Worm (Caenorhabditis elegans) whole organism, young adult: ENCODE results near the gene srx-5.

ENCODE experiments used
- B0336.3 ChIP-seq: fragments of 200-800 bp; sonication (Bioruptor generic); IDR thresholded peaks from 2 replicates; pipeline ENCODE4 v1.3.6; 2022; ENCODE audit warnings: missing genetic modification characterization, missing compliant biosample characterization
- F33H1.4 ChIP-seq: fragments of 200-800 bp; sonication (Bioruptor generic); IDR thresholded peaks from 2 replicates; pipeline ENCODE4 v1.3.6; 2022; ENCODE audit warnings: missing genetic modification reagents, missing genetic modification characterization, missing compliant biosample characterization
- F55B11.4 ChIP-seq: sonication (generic microtip); optimal IDR thresholded peaks from 2 replicates; lab custom pipeline; 2016; ENCODE audit warnings: missing compliant biosample characterization, missing genetic modification characterization, borderline replicate concordance; ENCODE audit not compliant: insufficient read depth
- K11D2.4 ChIP-seq: fragments of 200-800 bp; sonication (Bioruptor generic); IDR thresholded peaks from 2 replicates; pipeline ENCODE4 v1.3.6; 2022; ENCODE audit warnings: missing genetic modification reagents, missing genetic modification characterization, missing compliant biosample characterization
- ceh-100 ChIP-seq: fragments of 200-800 bp; sonication (Bioruptor generic); IDR thresholded peaks from 2 replicates; pipeline ENCODE4 v1.3.6; 2022; ENCODE audit warnings: missing genetic modification reagents, missing genetic modification characterization, missing compliant biosample characterization
- die-1 ChIP-seq: sonication (generic microtip); optimal IDR thresholded peaks from 2 replicates; lab custom pipeline; 2016; ENCODE audit warnings: missing genotype, mild to moderate bottlenecking, missing genetic modification characterization, missing compliant biosample characterization
- let-526 ChIP-seq: fragments of 200-800 bp; sonication (Bioruptor generic); IDR thresholded peaks from 2 replicates; pipeline ENCODE4 v1.3.6; 2022; ENCODE audit warnings: missing genetic modification reagents, missing genetic modification characterization, missing compliant biosample characterization
- mel-28 ChIP-seq: sonication (generic microtip); optimal IDR thresholded peaks from 2 replicates; lab custom pipeline; 2016; ENCODE audit warnings: borderline replicate concordance, mild to moderate bottlenecking, missing genetic modification characterization, missing compliant biosample characterization
- nhr-27 ChIP-seq: fragments of 200-800 bp; sonication (Bioruptor generic); optimal IDR thresholded peaks from 2 replicates; lab custom pipeline; 2018; ENCODE audit warnings: mild to moderate bottlenecking, missing genetic modification characterization, moderate library complexity, missing compliant biosample characterization
- pha-4 ChIP-seq: fragments of 150-350 bp; sonication (generic microtip); optimal IDR thresholded peaks from 2 replicates; lab custom pipeline; 2014; ENCODE audit warnings: missing biosample characterization, missing genetic modification reagents, missing genetic modification characterization
- tlf-1 ChIP-seq: fragments of 200-800 bp; sonication (Bioruptor generic); optimal IDR thresholded peaks from 2 replicates; lab custom pipeline; 2018; ENCODE audit warnings: mild to moderate bottlenecking, missing genetic modification characterization, missing compliant biosample characterization
- unc-62 ChIP-seq: fragments of 150-350 bp; optimal IDR thresholded peaks from 2 replicates; lab custom pipeline; 2014; ENCODE audit warnings: missing biosample characterization, missing genetic modification reagents, missing genetic modification characterization

DNA sequence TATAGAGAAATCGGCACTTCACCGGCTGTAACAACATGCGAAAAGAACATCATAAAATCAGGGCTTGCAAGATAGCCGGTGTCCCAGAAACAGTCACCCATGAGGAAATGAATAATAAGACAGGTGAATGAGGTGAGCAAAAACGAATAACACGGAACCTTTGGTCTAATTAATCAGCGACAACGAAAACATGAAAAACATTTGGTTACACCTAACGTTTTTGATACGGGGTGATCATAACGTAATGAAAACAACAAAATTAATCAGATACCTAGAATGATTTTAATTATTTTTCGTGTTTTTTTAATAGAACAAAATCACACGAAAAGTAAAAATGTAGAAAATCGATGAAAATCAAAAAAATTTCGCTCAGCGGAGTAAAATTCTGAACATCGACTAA, 44.1 kb upstream of the srx-5 start, which contains the start of gene srh-245:
- TF ChIP-seq nhr-27 (tag; lab: Kevin White, UChicago): no peak
- no peak for TF ChIP-seq F33H1.4 (GFP tag; lab: Robert Waterston, UW)
- TF ChIP-seq pha-4 (tag; lab: Kevin White, UChicago): no peak
- TF ChIP-seq tlf-1: no peak
- no peak for TF ChIP-seq ceh-100
- TF ChIP-seq F55B11.4: no peak
- no peak for TF ChIP-seq unc-62 (GFP tag; lab: Kevin White, UChicago)
- no peak for TF ChIP-seq B0336.3 (GFP tag; lab: Robert Waterston, UW)
- no peak for TF ChIP-seq let-526 (GFP tag; lab: Robert Waterston, UW)
- TF ChIP-seq K11D2.4 (GFP tag; lab: Robert Waterston, UW): no peak
- TF ChIP-seq die-1: no peak
- TF ChIP-seq mel-28 (tag; lab: Kevin White, UChicago): no peak
